Worm (Caenorhabditis elegans): ENCODE data around the gene try-14.

try-14 gene

DNA sequence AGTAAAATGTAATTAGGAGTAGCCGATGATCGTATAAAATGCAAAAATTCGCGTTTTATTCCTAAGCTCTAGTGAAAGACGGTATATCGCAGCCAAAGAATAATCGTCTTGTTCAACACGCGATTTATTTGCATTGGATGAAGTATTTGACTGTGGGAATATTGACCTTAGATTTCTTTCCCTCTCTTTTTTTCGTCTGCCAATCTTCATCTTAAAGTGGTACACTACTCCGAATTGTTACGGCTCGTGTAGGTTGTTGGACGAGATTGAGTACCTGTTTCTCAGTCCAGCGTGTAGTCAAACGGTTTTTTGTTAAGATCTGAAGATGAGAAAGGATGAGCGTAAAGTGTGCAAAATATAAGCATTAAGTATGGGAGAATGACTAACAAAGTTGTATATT is 11.1 kb upstream of the try-14 start, which contains the start of gene lgc-11:
lgc-11 (minus strand) TSS at position 101 of the 400 bp plus-strand sequence.
- TF ChIP-seq dmd-9 (GFP tag; IDR thresholded peaks at IDR 0.05) (no peak), lin-13 (GFP tag; optimal IDR thresholded peaks at IDR 0.05) (no peak), T20F7.1 (GFP tag; optimal IDR thresholded peaks at IDR 0.05) (no peak), ZK546.5 (tag; optimal IDR thresholded peaks at IDR 0.05) (no peak), F44E2.7 (GFP tag; IDR thresholded peaks at IDR 0.05) (no peak), pqm-1 (tag; optimal IDR thresholded peaks at IDR 0.05) (no peak), ceh-62 (tag; optimal IDR thresholded peaks at IDR 0.05) (no peak), zfp-3 (GFP tag; conservative IDR thresholded peaks at IDR 0.05) (no peak), lin-39 (tag; optimal IDR thresholded peaks at IDR 0.05) (no peak), ZK337.2 (GFP tag; IDR thresholded peaks at IDR 0.05) (no peak), aha-1 (tag) (no peak), F37D6.2 (tag; optimal IDR thresholded peaks at IDR 0.05) (no peak), lim-7 (GFP tag; IDR thresholded peaks at IDR 0.05) (no peak), set-16 (GFP tag; IDR thresholded peaks at IDR 0.05) (no peak), lsy-2 (tag; optimal IDR thresholded peaks at IDR 0.05) (no peak), madf-9 (GFP tag; conservative IDR thresholded peaks at IDR 0.05) (no peak)

DNA sequence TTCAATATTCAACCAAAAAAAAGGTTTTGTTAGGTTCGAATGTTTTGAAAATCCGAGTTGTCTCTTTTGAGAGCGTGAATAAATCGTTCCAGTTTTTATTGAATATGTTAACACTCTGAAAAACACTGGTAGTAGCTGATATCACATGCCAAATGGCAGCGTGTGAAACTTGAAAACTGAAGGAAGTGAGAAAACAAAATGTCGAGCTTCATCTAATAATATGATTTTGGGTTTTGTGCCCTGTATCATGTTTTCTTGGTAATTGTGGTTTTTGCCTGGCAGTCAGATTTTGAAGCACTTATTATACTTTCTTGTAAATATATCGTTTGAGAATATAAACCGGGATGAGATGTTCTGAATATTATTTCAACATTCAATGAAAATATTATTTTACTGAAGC is 7.4 kb upstream of the try-14 start, which contains the start of gene F48E3.6:
F48E3.6 (minus strand) TSS at position 101 of the 400 bp plus-strand sequence.
- TF ChIP-seq T26A8.4 (GFP tag; IDR thresholded peaks at IDR 0.05) (no peak), aly-2 (tag; optimal IDR thresholded peaks at IDR 0.05) (no peak), R02D3.7 (tag; optimal IDR thresholded peaks at IDR 0.05) (no peak), nhr-41 (GFP tag; IDR thresholded peaks at IDR 0.05) (no peak), F26F4.8 (GFP tag; conservative IDR thresholded peaks at IDR 0.05) (no peak), pha-4 (GFP tag; IDR thresholded peaks at IDR 0.05) (no peak), pha-4 (tag; optimal IDR thresholded peaks at IDR 0.05) (no peak)

DNA sequence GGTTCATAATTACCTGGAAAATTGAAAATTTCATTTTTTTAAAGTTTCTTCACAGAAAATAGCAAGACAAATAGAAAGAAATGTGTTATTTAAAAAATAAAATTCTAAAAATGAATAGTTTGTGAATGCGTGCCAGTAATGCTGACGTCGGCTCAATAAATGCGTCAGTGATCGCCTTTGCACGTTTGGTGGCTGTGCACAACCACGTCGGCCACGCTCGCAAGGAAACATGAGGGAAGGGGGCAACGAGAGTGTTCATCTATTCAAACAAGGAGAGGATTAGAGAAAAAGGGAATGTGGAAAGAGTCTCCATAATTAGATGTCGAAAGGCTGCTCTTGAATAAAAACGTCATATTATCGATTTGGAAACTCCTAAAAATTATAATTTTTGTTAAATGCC is 5.6 kb upstream of the try-14 start, which contains the start of gene uggt-1:
uggt-1 (minus strand) TSS at position 13 of the 400 bp plus-strand sequence.
- TF ChIP-seq ceh-82 (tag; optimal IDR thresholded peaks at IDR 0.05) (no peak), D1046.2 (GFP tag; IDR thresholded peaks at IDR 0.05) (no peak), ceh-62 (tag; optimal IDR thresholded peaks at IDR 0.05) (no peak), mes-2 (tag; optimal IDR thresholded peaks at IDR 0.05; ENCODE audit: poor library complexity, severe bottlenecking) (peak; percentile 93), mep-1 (tag; optimal IDR thresholded peaks at IDR 0.05) (peak; percentile 98), snpc-4 (tag; optimal IDR thresholded peaks at IDR 0.05) (no peak), lin-1 (GFP tag; IDR thresholded peaks at IDR 0.05) (peak; percentile 76), Y105C5A.15 (GFP tag; IDR thresholded peaks at IDR 0.05) (no peak), zfp-3 (GFP tag; conservative IDR thresholded peaks at IDR 0.05) (0 out of 2 replicates have a peak, but pooled peaks have one; percentile 40), spr-3 (GFP tag; optimal IDR thresholded peaks at IDR 0.05) (no peak), nhr-48 (tag; optimal IDR thresholded peaks at IDR 0.05) (peak; percentile 82), ztf-7 (tag; optimal IDR thresholded peaks at IDR 0.05) (no peak), fkh-10 (GFP tag; optimal IDR thresholded peaks at IDR 0.05) (peak; percentile 91), dpl-1 (GFP tag; optimal IDR thresholded peaks at IDR 0.05) (peak; percentile 83), nhr-11 (tag; optimal IDR thresholded peaks at IDR 0.05) (peak; percentile 88), T26A8.4 (GFP tag; IDR thresholded peaks at IDR 0.05) (peak; percentile 85), F44E2.7 (GFP tag; IDR thresholded peaks at IDR 0.05) (no peak), Y48G9A.11 (GFP tag; IDR thresholded peaks at IDR 0.05) (no peak), daf-16 (GFP tag; optimal IDR thresholded peaks at IDR 0.05) (no peak), daf-16 (tag; optimal IDR thresholded peaks at IDR 0.05) (peak; percentile 82), hmg-1.1 (GFP tag; IDR thresholded peaks at IDR 0.05) (peak; percentile 95), F10B5.3 (tag; optimal IDR thresholded peaks at IDR 0.05) (peak; percentile 46), lsy-2 (tag; optimal IDR thresholded peaks at IDR 0.05) (peak in 1 of 2 experiments; percentile 55), fos-1 (tag; optimal IDR thresholded peaks at IDR 0.05) (no peak), pqm-1 (tag; optimal IDR thresholded peaks at IDR 0.05) (peak; percentile 73), lin-38 (GFP tag; IDR thresholded peaks at IDR 0.05) (no peak), ceh-20 (GFP tag; IDR thresholded peaks at IDR 0.05) (peak; percentile 85), dve-1 (tag; optimal IDR thresholded peaks at IDR 0.05; ENCODE audit: insufficient read depth) (peak; percentile 99), ama-1 (optimal IDR thresholded peaks at IDR 0.05) (no peak), lin-15B (tag; optimal IDR thresholded peaks at IDR 0.05) (no peak), unc-39 (tag; optimal IDR thresholded peaks at IDR 0.05) (no peak), R02D3.7 (tag; optimal IDR thresholded peaks at IDR 0.05) (no peak), php-3 (GFP tag; IDR thresholded peaks at IDR 0.05) (0 out of 2 replicates have a peak, but pooled peaks have one; percentile 43), nhr-102 (tag; optimal IDR thresholded peaks at IDR 0.05) (peak; percentile 86)
